Worm (Caenorhabditis elegans): Measurements from ENCODE around the gene srlf-21.

ce11 chrV:939341-939740 is 49.0 kb upstream of the srlf-21 start:
- TF ChIP-seq pax-1 (tag; optimal IDR thresholded peaks at IDR 0.05) (no peak), C08G9.2 (tag; optimal IDR thresholded peaks at IDR 0.05) (no peak), nhr-11 (tag; optimal IDR thresholded peaks at IDR 0.05) (no peak), ztf-16 (tag; optimal IDR thresholded peaks at IDR 0.05) (no peak), pros-1 (tag; optimal IDR thresholded peaks at IDR 0.05) (no peak), pha-4 (tag; optimal IDR thresholded peaks at IDR 0.05) (no peak), pat-9 (tag; optimal IDR thresholded peaks at IDR 0.05) (no peak), hlh-6 (tag; optimal IDR thresholded peaks at IDR 0.05) (no peak), hlh-8 (tag; optimal IDR thresholded peaks at IDR 0.05) (no peak), dve-1 (tag; optimal IDR thresholded peaks at IDR 0.05) (no peak), T23F11.4 (GFP tag; optimal IDR thresholded peaks at IDR 0.05) (no peak), ets-4 (tag; optimal IDR thresholded peaks at IDR 0.05) (no peak), fkh-10 (GFP tag; optimal IDR thresholded peaks at IDR 0.05) (no peak), unc-86 (tag; optimal IDR thresholded peaks at IDR 0.05) (no peak)

Measured in whole organism, late embryonic.